Fruit fly (Drosophila melanogaster): ENCODE results near the gene yellow-k.

- TF ChIP-seq H15 (GFP tag; IDR thresholded peaks at IDR 0.05), result no peak
- no peak for TF ChIP-seq CG7987 (GFP tag; optimal IDR thresholded peaks at IDR 0.05)
- TF ChIP-seq ap (GFP tag; IDR thresholded peaks at IDR 0.05), result no peak
- TF ChIP-seq Oli (tag; optimal IDR thresholded peaks at IDR 0.05), result no peak
- no peak for TF ChIP-seq CG7928 (GFP tag; optimal IDR thresholded peaks at IDR 0.05)
- TF ChIP-seq kni (GFP tag; optimal IDR thresholded peaks at IDR 0.05), result no peak
- no peak for TF ChIP-seq CG30020 (tag; optimal IDR thresholded peaks at IDR 0.05)
- TF ChIP-seq NC2α (GFP tag; optimal IDR thresholded peaks at IDR 0.05), result no peak
Measured at dm6 chr3L:15526712-15527111, 6.3 kb downstream of the yellow-k start, which contains the start of gene CG33985.

Measured in whole organism, embryonic.